Worm (Caenorhabditis elegans) whole organism, mixed stage, embryonic: Measurements from ENCODE around the gene tpi-1.

Experiments
- bed-3 ChIP-seq: fragments of 200-800 bp; sonication (Bioruptor generic); optimal IDR thresholded peaks from 3 replicates; lab custom pipeline; 2018; ENCODE audit warnings: mild to moderate bottlenecking, missing genetic modification characterization, moderate library complexity, missing compliant biosample characterization
- blmp-1 ChIP-seq: fragments of 150-350 bp; optimal IDR thresholded peaks from 2 replicates; lab custom pipeline; 2014; ENCODE audit warnings: missing biosample characterization, missing genetic modification characterization
- ceh-39 ChIP-seq: fragments of 150-350 bp; optimal IDR thresholded peaks from 2 replicates; lab custom pipeline; 2014; ENCODE audit warnings: missing biosample characterization, missing genetic modification characterization
- ceh-43 ChIP-seq: fragments of 200-800 bp; sonication (Bioruptor generic); optimal IDR thresholded peaks from 2 replicates; lab custom pipeline; 2018; ENCODE audit warnings: mild to moderate bottlenecking, missing genetic modification characterization, moderate library complexity, missing compliant biosample characterization
- ceh-83 ChIP-seq: fragments of 200-800 bp; sonication (Bioruptor generic); optimal IDR thresholded peaks from 2 replicates; lab custom pipeline; 2018; ENCODE audit warnings: mild to moderate bottlenecking, missing genetic modification characterization, missing compliant biosample characterization
- cnd-1 ChIP-seq: fragments of 200-800 bp; sonication (Bioruptor generic); optimal IDR thresholded peaks from 2 replicates; lab custom pipeline; 2018; ENCODE audit warnings: mild to moderate bottlenecking, missing genetic modification characterization, missing compliant biosample characterization
- drap-1 ChIP-seq: fragments of 200-800 bp; sonication (Bioruptor generic); optimal IDR thresholded peaks from 3 replicates; lab custom pipeline; 2018; ENCODE audit warnings: mild to moderate bottlenecking, missing genetic modification characterization, missing compliant biosample characterization
- elt-1 ChIP-seq: sonication (generic microtip); optimal IDR thresholded peaks from 2 replicates; lab custom pipeline; 2017; ENCODE audit warnings: missing genetic modification characterization, mild to moderate bottlenecking, missing compliant biosample characterization, antibody characterized with exemption, moderate library complexity, borderline replicate concordance; ENCODE audit not compliant: insufficient read depth
- flh-1 ChIP-seq: fragments of 200-800 bp; sonication (Bioruptor generic); optimal IDR thresholded peaks from 2 replicates; lab custom pipeline; 2018; ENCODE audit warnings: mild to moderate bottlenecking, missing genetic modification characterization, moderate library complexity, missing compliant biosample characterization
- ham-2 ChIP-seq: fragments of 200-800 bp; sonication (Bioruptor generic); optimal IDR thresholded peaks from 2 replicates; lab custom pipeline; 2018; ENCODE audit warnings: mild to moderate bottlenecking, missing genetic modification characterization, missing compliant biosample characterization
- lin-13 ChIP-seq: fragments of 150-350 bp; optimal IDR thresholded peaks from 2 replicates; lab custom pipeline; 2014; ENCODE audit warnings: missing biosample characterization, missing genetic modification characterization
- lin-32 ChIP-seq: fragments of 200-800 bp; sonication (Bioruptor generic); optimal IDR thresholded peaks from 2 replicates; lab custom pipeline; 2018; ENCODE audit warnings: mild to moderate bottlenecking, missing genetic modification characterization, missing compliant biosample characterization
- lsy-2 ChIP-seq: fragments of 150-350 bp; optimal IDR thresholded peaks from 2 replicates; lab custom pipeline; 2014; ENCODE audit warnings: missing biosample characterization, missing genetic modification characterization
- mab-5 ChIP-seq: fragments of 150-350 bp; optimal IDR thresholded peaks from 2 replicates; lab custom pipeline; 2014; ENCODE audit warnings: missing biosample characterization, missing genetic modification characterization
- mep-1 ChIP-seq: fragments of 150-350 bp; optimal IDR thresholded peaks from 2 replicates; lab custom pipeline; 2017; ENCODE audit warnings: missing biosample characterization, missing genetic modification reagents, missing genetic modification characterization, inconsistent platforms
- mls-2 ChIP-seq: sonication (generic microtip); optimal IDR thresholded peaks from 2 replicates; lab custom pipeline; 2016; ENCODE audit warnings: mild to moderate bottlenecking, missing genetic modification characterization, moderate library complexity, missing compliant biosample characterization
- nhr-12 ChIP-seq: fragments of 150-350 bp; optimal IDR thresholded peaks from 2 replicates; lab custom pipeline; 2014; ENCODE audit warnings: missing biosample characterization, missing genetic modification characterization
- nhr-2 ChIP-seq: fragments of 150-350 bp; optimal IDR thresholded peaks from 2 replicates; lab custom pipeline; 2014; ENCODE audit warnings: missing biosample characterization, missing genetic modification characterization
- nhr-28 ChIP-seq: fragments of 150-350 bp; optimal IDR thresholded peaks from 2 replicates; lab custom pipeline; 2014; ENCODE audit warnings: missing biosample characterization, missing genetic modification characterization
- nhr-76 ChIP-seq: sonication (generic microtip); optimal IDR thresholded peaks from 2 replicates; lab custom pipeline; 2017; ENCODE audit warnings: missing biosample characterization, missing genetic modification characterization
- pha-4 ChIP-seq: fragments of 150-350 bp; optimal IDR thresholded peaks from 2 replicates; lab custom pipeline; 2018; ENCODE audit warnings: missing biosample characterization, missing genetic modification reagents, missing genetic modification characterization
- snpc-4 ChIP-seq: fragments of 150-350 bp; optimal IDR thresholded peaks from 2 replicates; lab custom pipeline; 2014; ENCODE audit warnings: missing biosample characterization, missing genetic modification characterization
- sptf-1 ChIP-seq: sonication (generic microtip); optimal IDR thresholded peaks from 2 replicates; lab custom pipeline; 2017; ENCODE audit warnings: mild to moderate bottlenecking, missing genetic modification characterization, moderate library complexity, missing compliant biosample characterization
- tbx-8 ChIP-seq: fragments of 200-800 bp; sonication (Bioruptor generic); optimal IDR thresholded peaks from 2 replicates; lab custom pipeline; 2018; ENCODE audit warnings: mild to moderate bottlenecking, missing genetic modification characterization, moderate library complexity, missing compliant biosample characterization
- unc-39 ChIP-seq: fragments of 150-350 bp; optimal IDR thresholded peaks from 2 replicates; lab custom pipeline; 2014; ENCODE audit warnings: missing biosample characterization, missing genetic modification characterization
- unc-62 ChIP-seq: fragments of 150-350 bp; optimal IDR thresholded peaks from 2 replicates; lab custom pipeline; 2014; ENCODE audit warnings: missing biosample characterization, missing genetic modification reagents, missing genetic modification characterization
- zip-8 ChIP-seq: fragments of 150-350 bp; optimal IDR thresholded peaks from 2 replicates; lab custom pipeline; 2014; ENCODE audit warnings: missing biosample characterization, missing genetic modification characterization

Gene tpi-1

ce11 chrII:11994940-11995339 lies 44.0 kb downstream of the tpi-1 start:
- no peak for TF ChIP-seq nhr-2 (tag; lab: Kevin White, UChicago)
- TF ChIP-seq nhr-76 (tag; lab: Kevin White, UChicago), result no peak
- TF ChIP-seq nhr-28 (tag; lab: Kevin White, UChicago), result no peak
- TF ChIP-seq bed-3 (GFP tag; lab: Kevin White, UChicago), result no peak
- no peak for TF ChIP-seq pha-4 (tag; lab: Kevin White, UChicago)
- no peak for TF ChIP-seq lin-13
- no peak for TF ChIP-seq ceh-43 (GFP tag; lab: Kevin White, UChicago)
- no peak for TF ChIP-seq sptf-1
- TF ChIP-seq mab-5 (tag; lab: Kevin White, UChicago), result no peak
- no peak for TF ChIP-seq mls-2 (tag; lab: Kevin White, UChicago)
- no peak for TF ChIP-seq ham-2 (GFP tag; lab: Kevin White, UChicago)
- TF ChIP-seq nhr-12 (tag; lab: Kevin White, UChicago), result no peak
- TF ChIP-seq lin-32 (GFP tag; lab: Kevin White, UChicago), result no peak
- no peak for TF ChIP-seq zip-8 (tag; lab: Kevin White, UChicago)
- no peak for TF ChIP-seq cnd-1 (tag; lab: Kevin White, UChicago)
- no peak for TF ChIP-seq mep-1 (tag; lab: Kevin White, UChicago)

- TF ChIP-seq lin-32 (GFP tag; lab: Kevin White, UChicago) (no peak), unc-39 (tag; lab: Kevin White, UChicago) (no peak), ceh-83 (GFP tag; lab: Kevin White, UChicago) (no peak), nhr-76 (tag; lab: Kevin White, UChicago) (no peak), snpc-4 (tag; lab: Kevin White, UChicago) (no peak), lsy-2 (no peak), drap-1 (GFP tag; lab: Kevin White, UChicago) (no peak), elt-1 (no peak), cnd-1 (tag; lab: Kevin White, UChicago) (no peak), blmp-1 (tag; lab: Kevin White, UChicago) (no peak), tbx-8 (no peak), unc-62 (no peak), nhr-12 (tag; lab: Kevin White, UChicago) (no peak)
Observed at ce11 chrII:11992701-11993100, 46.2 kb downstream of the tpi-1 start, which contains the start of gene dhps-1. dhps-1 (plus strand) TSS chrII:11993001.

ce11 chrII:11988724-11989123 lies 50.2 kb downstream of the tpi-1 start, which contains the start of gene Y17G7B.3:
Y17G7B.3 (plus strand) TSS chrII:11989024.
- TF ChIP-seq mep-1 (tag; lab: Kevin White, UChicago), result no peak
- TF ChIP-seq snpc-4 (tag; lab: Kevin White, UChicago), result no peak
- no peak for TF ChIP-seq flh-1
- TF ChIP-seq ceh-39 (tag; lab: Kevin White, UChicago), result no peak
- TF ChIP-seq lin-13, result no peak
